Worm (Caenorhabditis elegans): ENCODE measurements around the gene K08C7.6.

DNA sequence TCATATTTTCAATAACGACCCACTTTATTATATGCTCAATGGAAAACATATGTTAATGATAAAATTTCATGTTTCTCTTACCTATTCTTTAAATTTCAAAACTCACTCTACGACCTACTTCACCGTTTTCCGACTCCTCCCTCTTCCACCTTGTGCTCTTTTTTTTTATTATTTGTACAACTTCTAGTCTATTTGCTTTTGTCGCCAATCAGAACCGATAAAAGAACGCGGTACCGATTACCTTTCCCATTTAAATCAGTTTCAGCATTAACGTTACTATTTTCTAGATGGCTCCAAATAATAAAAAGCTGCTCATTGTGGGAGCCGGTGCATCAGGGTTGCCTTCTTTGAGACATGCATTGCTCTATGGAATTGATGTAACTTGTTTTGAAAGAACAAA is 23.9 kb downstream of the K08C7.6 start, which contains the start of gene fmo-1:
- TF ChIP-seq nfya-1 (tag; optimal IDR thresholded peaks at IDR 0.05; ENCODE audit: borderline replicate concordance, insufficient read depth): no peak
- TF ChIP-seq nhr-80 (tag; optimal IDR thresholded peaks at IDR 0.05): peak; percentile 14
- TF ChIP-seq die-1 (tag; optimal IDR thresholded peaks at IDR 0.05): no peak
- no peak for TF ChIP-seq lsl-1 (GFP tag; optimal IDR thresholded peaks at IDR 0.05)
- TF ChIP-seq ets-4 (GFP tag; optimal IDR thresholded peaks at IDR 0.05): no peak
- no peak for TF ChIP-seq snpc-3.4 (tag; optimal IDR thresholded peaks at IDR 0.05)
- TF ChIP-seq unc-130 (GFP tag; optimal IDR thresholded peaks at IDR 0.05): no peak
- TF ChIP-seq unc-62 (GFP tag; optimal IDR thresholded peaks at IDR 0.05): no peak
- no peak for TF ChIP-seq F49E8.2 (tag; optimal IDR thresholded peaks at IDR 0.05; ENCODE audit: insufficient read depth)

Data from whole organism, young adult.